Worm (Caenorhabditis elegans): ENCODE results near the gene R155.3.

- TF ChIP-seq ama-1 (optimal IDR thresholded peaks at IDR 0.05) (no peak), aly-1 (tag; optimal IDR thresholded peaks at IDR 0.05) (no peak), F13C5.2 (tag; optimal IDR thresholded peaks at IDR 0.05) (no peak), hmg-4 (GFP tag; optimal IDR thresholded peaks at IDR 0.05) (no peak), hmbx-1 (tag; optimal IDR thresholded peaks at IDR 0.05) (no peak), flt-1 (GFP tag; IDR thresholded peaks at IDR 0.05) (no peak)
Measured at ce11 chrIII:1947851-1948250, 28.7 kb downstream of the R155.3 start.

Data from whole organism, early embryonic.